Worm (Caenorhabditis elegans): Measurements from ENCODE around the gene K08F8.15.

- TF ChIP-seq elt-2 (tag; optimal IDR thresholded peaks at IDR 0.05): no peak
- no peak for TF ChIP-seq efl-3 (GFP tag; optimal IDR thresholded peaks at IDR 0.05)
- TF ChIP-seq C16A3.4 (tag; optimal IDR thresholded peaks at IDR 0.05): no peak
- no peak for TF ChIP-seq unc-130 (tag; optimal IDR thresholded peaks at IDR 0.05)
- no peak for TF ChIP-seq mep-1 (tag; optimal IDR thresholded peaks at IDR 0.05)
- no peak for TF ChIP-seq nhr-11 (tag; optimal IDR thresholded peaks at IDR 0.05)
- TF ChIP-seq mdl-1 (tag; optimal IDR thresholded peaks at IDR 0.05): no peak
- no peak for TF ChIP-seq lin-39 (tag; optimal IDR thresholded peaks at IDR 0.05)
- TF ChIP-seq nhr-28 (tag; optimal IDR thresholded peaks at IDR 0.05): no peak
Observed at ce11 chrII:8751686-8752085, 14.9 kb upstream of the K08F8.15 start, which contains the start of gene atf-2.

Data from whole organism, L1 larva.